Fruit fly (Drosophila melanogaster): ENCODE measurements around the gene strat.
A peak's percentile ranks its signal among the peaks of the same experiment; 100 is the strongest.

The strat gene

dm6 chr2L:8305409-8305808 is 14.7 kb upstream of the strat start, which contains the start of gene CG7840 (continued):
- TF ChIP-seq CG3838 (GFP tag; optimal IDR thresholded peaks at IDR 0.05) (no peak), BEAF-32 (GFP tag; optimal IDR thresholded peaks at IDR 0.05) (peak; percentile 80), odd (GFP tag; optimal IDR thresholded peaks at IDR 0.05) (no peak), CG7372 (GFP tag; IDR thresholded peaks at IDR 0.05) (no peak), CG14710 (tag; optimal IDR thresholded peaks at IDR 0.05) (peak; percentile 3), YL-1 (GFP tag; optimal IDR thresholded peaks at IDR 0.05) (peak; percentile 38), tna (GFP tag; IDR thresholded peaks at IDR 0.05; ENCODE audit: partially characterized antibody) (peak; percentile 78), E2f2 (GFP tag; IDR thresholded peaks at IDR 0.05) (peak; percentile 93), Scr (GFP tag; IDR thresholded peaks at IDR 0.05; ENCODE audit: partially characterized antibody) (peak; percentile 88), chinmo (GFP tag; IDR thresholded peaks at IDR 0.05; ENCODE audit: partially characterized antibody) (peak; percentile 78; the same call in 2 of the 4 replicates), Sox102F (GFP tag; optimal IDR thresholded peaks at IDR 0.05) (no peak), rib (GFP tag; IDR thresholded peaks at IDR 0.05) (no peak), CG9437 (GFP tag; optimal IDR thresholded peaks at IDR 0.05) (no peak), knrl (GFP tag; IDR thresholded peaks at IDR 0.05; ENCODE audit: partially characterized antibody) (peak; percentile 85), Hsf (GFP tag; optimal IDR thresholded peaks at IDR 0.05) (no peak), chm (GFP tag; IDR thresholded peaks at IDR 0.05) (no peak), trem (tag; optimal IDR thresholded peaks at IDR 0.05) (peak; percentile 32), twi (tag; optimal IDR thresholded peaks at IDR 0.05) (no peak), hbn (GFP tag; IDR thresholded peaks at IDR 0.05; ENCODE audit: partially characterized antibody) (peak; percentile 94), prd (optimal IDR thresholded peaks at IDR 0.05) (no peak), prd (GFP tag; IDR thresholded peaks at IDR 0.05) (no peak), CG3995 (GFP tag; optimal IDR thresholded peaks at IDR 0.05) (peak; percentile 77), Max (GFP tag; optimal IDR thresholded peaks at IDR 0.05) (no peak), CG2129 (GFP tag; IDR thresholded peaks at IDR 0.05; ENCODE audit: partially characterized antibody) (peak; percentile 79), Sry-δ (GFP tag; optimal IDR thresholded peaks at IDR 0.05) (peak; percentile 83), Dll (GFP tag; IDR thresholded peaks at IDR 0.05; ENCODE audit: partially characterized antibody) (peak; percentile 91), Atf3 (GFP tag; optimal IDR thresholded peaks at IDR 0.05) (no peak), CG16813 (GFP tag; IDR thresholded peaks at IDR 0.05; ENCODE audit: partially characterized antibody) (peak; percentile 82), Blimp-1 (GFP tag; optimal IDR thresholded peaks at IDR 0.05) (peak; percentile 57), CG18619 (GFP tag; optimal IDR thresholded peaks at IDR 0.05) (no peak), amos (GFP tag; IDR thresholded peaks at IDR 0.05; ENCODE audit: partially characterized antibody) (peak; percentile 88), CG7556 (GFP tag; optimal IDR thresholded peaks at IDR 0.05) (no peak), nerfin-2 (GFP tag; IDR thresholded peaks at IDR 0.05; ENCODE audit: partially characterized antibody) (peak; percentile 78), Dp (GFP tag; optimal IDR thresholded peaks at IDR 0.05) (peak; percentile 88), unc-4 (GFP tag; IDR thresholded peaks at IDR 0.05; ENCODE audit: partially characterized antibody) (peak; percentile 95), fu2 (GFP tag; optimal IDR thresholded peaks at IDR 0.05) (no peak), vnd (GFP tag; IDR thresholded peaks at IDR 0.05; ENCODE audit: partially characterized antibody) (peak; percentile 67; the same call in 2 of the 3 replicates), CG11456 (GFP tag; IDR thresholded peaks at IDR 0.05) (no peak), CG7963 (GFP tag; IDR thresholded peaks at IDR 0.05; ENCODE audit: partially characterized antibody) (peak; percentile 83), CG2116 (GFP tag; optimal IDR thresholded peaks at IDR 0.05) (peak; percentile 76), pros (GFP tag; optimal IDR thresholded peaks at IDR 0.05) (no peak), CG13424 (tag; optimal IDR thresholded peaks at IDR 0.05) (no peak), crol (GFP tag; IDR thresholded peaks at IDR 0.05) (no peak), HLH4C (GFP tag; IDR thresholded peaks at IDR 0.05; ENCODE audit: partially characterized antibody) (peak; percentile 78), CG2712 (tag; optimal IDR thresholded peaks at IDR 0.05) (peak; percentile 5), CG42726 (GFP tag; IDR thresholded peaks at IDR 0.05; ENCODE audit: partially characterized antibody) (peak; percentile 84), seq (GFP tag; IDR thresholded peaks at IDR 0.05) (no peak), pzg (GFP tag; optimal IDR thresholded peaks at IDR 0.05) (peak; percentile 47), Doc3 (GFP tag; IDR thresholded peaks at IDR 0.05; ENCODE audit: partially characterized antibody) (peak; percentile 90)

All from whole organism, embryonic.